Fruit fly (Drosophila melanogaster) whole organism, wandering third instar larva: ENCODE results near the gene Sf3b6.

Experiments used
- Abd-B ChIP-seq: fragments of >200 bp; optimal IDR thresholded peaks from 2 replicates; lab custom pipeline; 2017; ENCODE audit warnings: missing biosample characterization, missing genetic modification characterization
- CG32264 ChIP-seq: fragments of 200-800 bp; sonication (Bioruptor generic); optimal IDR thresholded peaks from 2 replicates; lab custom pipeline; 2016; ENCODE audit warnings: missing biosample characterization, missing genetic modification characterization
- CG9705 ChIP-seq: fragments of 200-800 bp; sonication (Bioruptor generic); optimal IDR thresholded peaks from 2 replicates; lab custom pipeline; 2018; ENCODE audit warnings: missing biosample characterization, mild to moderate bottlenecking, missing genetic modification characterization
- CrebA ChIP-seq: fragments of 200-800 bp; sonication (Bioruptor generic); optimal IDR thresholded peaks from 2 replicates; lab custom pipeline; 2016; ENCODE audit warnings: missing biosample characterization, mild to moderate bottlenecking, missing genetic modification characterization, borderline replicate concordance
- Dfd ChIP-seq: fragments of >200 bp; optimal IDR thresholded peaks from 2 replicates; lab custom pipeline; 2017; ENCODE audit warnings: missing biosample characterization, missing genetic modification characterization
- Dif ChIP-seq: fragments of 200-275, 200-300 bp; sonication (Bioruptor generic); optimal IDR thresholded peaks from 2 replicates; lab custom pipeline; 2018; ENCODE audit warnings: missing biosample characterization, missing genetic modification characterization; ENCODE audit not compliant: partially characterized antibody
- GATAd ChIP-seq: sonication (Bioruptor generic); optimal IDR thresholded peaks from 2 replicates; lab custom pipeline; 2016; ENCODE audit warnings: missing biosample characterization, missing genetic modification characterization
- HLH106 ChIP-seq: fragments of 200-800 bp; optimal IDR thresholded peaks from 3 replicates; lab custom pipeline; 2019; ENCODE audit warnings: missing biosample characterization, mild to moderate bottlenecking, missing genetic modification characterization, moderate library complexity
- Hnf4 ChIP-seq: fragments of 200-800 bp; sonication (Bioruptor generic); optimal IDR thresholded peaks from 2 replicates; lab custom pipeline; 2016; ENCODE audit warnings: missing biosample characterization, mild to moderate bottlenecking, missing genetic modification characterization
- Hr78 ChIP-seq: fragments of >200 bp; optimal IDR thresholded peaks from 2 replicates; lab custom pipeline; 2017; ENCODE audit warnings: missing biosample characterization, missing genetic modification characterization
- Hr83 ChIP-seq: fragments of 200-300 bp; sonication (Bioruptor generic); optimal IDR thresholded peaks from 2 replicates; lab custom pipeline; 2016; ENCODE audit warnings: missing biosample characterization, mild to moderate bottlenecking, missing genetic modification characterization, moderate library complexity; ENCODE audit not compliant: poor library complexity, severe bottlenecking
- Jra ChIP-seq: sonication (Bioruptor generic); optimal IDR thresholded peaks from 2 replicates; lab custom pipeline; 2016; ENCODE audit warnings: missing biosample characterization, missing genetic modification characterization
- Mio ChIP-seq: sonication (Bioruptor generic); optimal IDR thresholded peaks from 2 replicates; lab custom pipeline; 2016; ENCODE audit warnings: missing biosample characterization, missing genetic modification characterization
- Myc ChIP-seq: fragments of >200 bp; optimal IDR thresholded peaks from 2 replicates; lab custom pipeline; 2017
- N ChIP-seq: fragments of >200 bp; optimal IDR thresholded peaks from 2 replicates; lab custom pipeline; 2018; ENCODE audit warnings: missing biosample characterization, missing external identifiers, missing genetic modification characterization
- OdsH ChIP-seq: fragments of 200-800 bp; sonication (Bioruptor generic); optimal IDR thresholded peaks from 2 replicates; lab custom pipeline; 2016; ENCODE audit warnings: missing biosample characterization, mild to moderate bottlenecking, missing genetic modification characterization
- Rel ChIP-seq, 2 experiments: fragments of 200-800 bp; sonication (Bioruptor generic) in 1 of 2; optimal IDR thresholded peaks; 2 replicates in 1 of 2; 3 replicates in 1 of 2; lab custom pipeline; 2016 to 2019; ENCODE audit warnings: mild to moderate bottlenecking in 2 of 2, missing biosample characterization in 2 of 2, missing genetic modification characterization in 2 of 2, moderate library complexity in 1 of 2
- Sp1 ChIP-seq: fragments of 200-800 bp; sonication (Bioruptor generic); optimal IDR thresholded peaks from 3 replicates; lab custom pipeline; 2019; ENCODE audit warnings: missing biosample characterization, mild to moderate bottlenecking, missing genetic modification characterization, moderate library complexity
- Vsx2 ChIP-seq: fragments of 200-300, 225-300 bp; sonication (Bioruptor generic); optimal IDR thresholded peaks from 2 replicates; lab custom pipeline; 2018; ENCODE audit warnings: missing biosample characterization, missing genetic modification characterization; ENCODE audit not compliant: partially characterized antibody
- br ChIP-seq: fragments of 200-800 bp; sonication (Bioruptor generic); optimal IDR thresholded peaks from 2 replicates; lab custom pipeline; 2016; ENCODE audit warnings: missing biosample characterization, missing genetic modification characterization
- brk ChIP-seq: fragments of 200-800 bp; sonication (Bioruptor generic); optimal IDR thresholded peaks from 2 replicates; lab custom pipeline; 2016; ENCODE audit warnings: missing biosample characterization, mild to moderate bottlenecking, missing genetic modification characterization
- dl ChIP-seq, 2 experiments: fragments of 175-275, 200-275 bp in 1 of 2; fragments of 200-275 bp in 1 of 2; sonication (Bioruptor generic); optimal IDR thresholded peaks; lab custom pipeline; 2018; ENCODE audit warnings: mild to moderate bottlenecking in 2 of 2, missing biosample characterization in 2 of 2, missing genetic modification characterization in 2 of 2, moderate library complexity in 2 of 2; ENCODE audit not compliant: partially characterized antibody in 2 of 2, insufficient read depth in 1 of 2
- dmrt93B ChIP-seq: fragments of 200-800 bp; sonication (Bioruptor generic); optimal IDR thresholded peaks from 2 replicates; lab custom pipeline; 2018; ENCODE audit warnings: missing biosample characterization, mild to moderate bottlenecking, missing genetic modification characterization
- dsf ChIP-seq: sonication (Bioruptor generic); optimal IDR thresholded peaks from 2 replicates; lab custom pipeline; 2016; ENCODE audit warnings: missing biosample characterization, missing genetic modification characterization, borderline replicate concordance
- ey ChIP-seq: fragments of 200-800 bp; sonication (Bioruptor generic); optimal IDR thresholded peaks from 2 replicates; lab custom pipeline; 2016; ENCODE audit warnings: missing biosample characterization, missing genetic modification characterization
- foxo ChIP-seq, 2 experiments: fragments of 200-800 bp; sonication (Bioruptor generic); optimal IDR thresholded peaks; 2 replicates in 1 of 2; 3 replicates in 1 of 2; lab custom pipeline; 2016 to 2017; ENCODE audit warnings: missing biosample characterization in 2 of 2, missing genetic modification characterization in 2 of 2
- fru ChIP-seq: fragments of 200-800 bp; sonication (Bioruptor generic); optimal IDR thresholded peaks from 3 replicates; lab custom pipeline; 2016; ENCODE audit warnings: missing biosample characterization, mild to moderate bottlenecking, missing genetic modification characterization
- h ChIP-seq: fragments of 200-800 bp; sonication (Bioruptor generic); optimal IDR thresholded peaks from 3 replicates; lab custom pipeline; 2016; ENCODE audit warnings: missing biosample characterization, mild to moderate bottlenecking, missing genetic modification characterization
- jim ChIP-seq: fragments of 175-275, 200-325 bp; sonication (Bioruptor generic); optimal IDR thresholded peaks from 2 replicates; lab custom pipeline; 2016; ENCODE audit warnings: missing biosample characterization, mild to moderate bottlenecking, missing genetic modification characterization
- lola ChIP-seq: fragments of >200 bp; optimal IDR thresholded peaks from 2 replicates; lab custom pipeline; 2017; ENCODE audit warnings: missing biosample characterization, missing genetic modification characterization
- pan ChIP-seq: fragments of >200 bp; optimal IDR thresholded peaks from 2 replicates; lab custom pipeline; 2017
- psq ChIP-seq: fragments of 200-800 bp; sonication (Bioruptor generic); optimal IDR thresholded peaks from 3 replicates; lab custom pipeline; 2017; ENCODE audit warnings: missing biosample characterization, mild to moderate bottlenecking, missing genetic modification characterization, moderate library complexity
- rgr ChIP-seq: fragments of 200-800 bp; sonication (Bioruptor generic); optimal IDR thresholded peaks from 3 replicates; lab custom pipeline; 2016; ENCODE audit warnings: missing biosample characterization, mild to moderate bottlenecking, missing genetic modification characterization
- sage ChIP-seq: fragments of 200-800 bp; sonication (Bioruptor generic); optimal IDR thresholded peaks from 2 replicates; lab custom pipeline; 2016; ENCODE audit warnings: missing biosample characterization, mild to moderate bottlenecking, missing genetic modification characterization
- sv ChIP-seq: fragments of 200-800 bp; sonication (Bioruptor generic); optimal IDR thresholded peaks from 3 replicates; lab custom pipeline; 2016; ENCODE audit warnings: missing biosample characterization, missing genetic modification characterization
- tai ChIP-seq: sonication (Bioruptor generic); optimal IDR thresholded peaks from 2 replicates; lab custom pipeline; 2016; ENCODE audit warnings: missing biosample characterization, missing genetic modification characterization
- usp ChIP-seq: fragments of >200 bp; optimal IDR thresholded peaks from 2 replicates; lab custom pipeline; 2017; ENCODE audit warnings: missing biosample characterization, missing genetic modification characterization
- woc ChIP-seq: sonication (Bioruptor generic); optimal IDR thresholded peaks from 2 replicates; lab custom pipeline; 2016; ENCODE audit warnings: missing biosample characterization, mild to moderate bottlenecking, missing genetic modification characterization

Gene Sf3b6

dm6 chr3L:6192822-6193555 lies at the start of gene Sf3b6, which contains the start of gene Tnpo:
Sf3b6 (minus strand) TSS chr3L:6193179.
Tnpo (plus strand) TSS chr3L:6193480.
- TF ChIP-seq Hnf4 (peak; percentile 73), Vsx2 (no peak), Dfd (GFP tag; lab: Kevin White, UChicago) (no peak), Abd-B (GFP tag; lab: Kevin White, UChicago) (no peak), h (GFP tag; lab: Kevin White, UChicago) (peak; percentile 87), dmrt93B (peak; percentile 84), Hr78 (GFP tag; lab: Kevin White, UChicago) (no peak), CG32264 (GFP tag; lab: Kevin White, UChicago) (no peak), Sp1 (GFP tag; lab: Kevin White, UChicago) (peak; percentile 83), jim (GFP tag; lab: Kevin White, UChicago) (no peak), sv (GFP tag; lab: Kevin White, UChicago) (peak; percentile 78), CG9705 (GFP tag; lab: Kevin White, UChicago) (peak; percentile 82), sage (no peak), GATAd (GFP tag; lab: Kevin White, UChicago) (no peak), foxo (GFP tag; optimal IDR thresholded peaks at IDR 0.05; lab: Kevin White, UChicago) (peak in 1 of 2 experiments; percentile 88), Mio (no peak), ey (peak; percentile 80), Hr83 (GFP tag; lab: Kevin White, UChicago) (peak; percentile 34), usp (no peak), Myc (peak; percentile 12), br (no peak), dsf (peak; percentile 55), tai (no peak), Dif (no peak), rgr (GFP tag; lab: Kevin White, UChicago) (peak; percentile 86), N (GFP tag; lab: Kevin White, UChicago) (no peak), OdsH (GFP tag; lab: Kevin White, UChicago) (peak; percentile 80), woc (GFP tag; lab: Kevin White, UChicago) (peak; percentile 88), fru (GFP tag; lab: Kevin White, UChicago) (no peak), pan (lab: Kevin White, UChicago) (no peak), CrebA (no peak), lola (GFP tag; lab: Kevin White, UChicago) (no peak), Jra (GFP tag; lab: Kevin White, UChicago) (peak; percentile 54), dl (GFP tag; optimal IDR thresholded peaks at IDR 0.05; lab: Kevin White, UChicago; ENCODE audit: insufficient read depth in 1 of 2, partially characterized antibody in 2 of 2) (no peak), Rel (GFP tag; optimal IDR thresholded peaks at IDR 0.05; lab: Kevin White, UChicago) (no peak), Rel (tag; optimal IDR thresholded peaks at IDR 0.05; lab: Kevin White, UChicago) (peak; percentile 26), brk (GFP tag; lab: Kevin White, UChicago) (no peak), HLH106 (tag; lab: Kevin White, UChicago) (peak; percentile 91), psq (peak; percentile 83)

DNA sequence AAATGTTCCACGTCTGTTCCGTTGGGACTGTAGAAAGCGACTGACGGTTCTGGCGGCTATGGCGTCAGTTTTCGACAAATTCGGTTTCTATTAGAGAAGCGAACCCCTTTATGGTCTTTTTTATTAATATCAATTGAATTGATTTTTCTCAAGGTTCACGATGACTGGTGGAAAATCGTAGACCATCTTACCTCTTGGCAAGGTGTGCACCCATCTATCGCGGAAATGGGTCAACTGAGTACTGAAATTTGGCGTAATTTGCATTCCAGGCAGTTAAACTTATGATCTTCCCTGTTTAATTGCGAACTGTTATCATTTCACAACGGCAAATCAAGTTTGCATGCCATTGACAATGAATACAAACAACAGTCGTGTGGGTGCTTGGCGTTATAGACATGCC lies 47.0 kb upstream of the Sf3b6 start, which contains the start of gene CG10226:
Gene CG10226, minus strand, starts transcription at position 101 of the 400 bp plus-strand sequence.
- TF ChIP-seq Jra (GFP tag; lab: Kevin White, UChicago) (no peak), dmrt93B (no peak), Mio (no peak), h (GFP tag; lab: Kevin White, UChicago) (no peak), GATAd (GFP tag; lab: Kevin White, UChicago) (no peak), CG32264 (GFP tag; lab: Kevin White, UChicago) (no peak), psq (no peak), Hr78 (GFP tag; lab: Kevin White, UChicago) (no peak)
